Fruit fly (Drosophila melanogaster): ENCODE data around the gene CG14073.

DNA sequence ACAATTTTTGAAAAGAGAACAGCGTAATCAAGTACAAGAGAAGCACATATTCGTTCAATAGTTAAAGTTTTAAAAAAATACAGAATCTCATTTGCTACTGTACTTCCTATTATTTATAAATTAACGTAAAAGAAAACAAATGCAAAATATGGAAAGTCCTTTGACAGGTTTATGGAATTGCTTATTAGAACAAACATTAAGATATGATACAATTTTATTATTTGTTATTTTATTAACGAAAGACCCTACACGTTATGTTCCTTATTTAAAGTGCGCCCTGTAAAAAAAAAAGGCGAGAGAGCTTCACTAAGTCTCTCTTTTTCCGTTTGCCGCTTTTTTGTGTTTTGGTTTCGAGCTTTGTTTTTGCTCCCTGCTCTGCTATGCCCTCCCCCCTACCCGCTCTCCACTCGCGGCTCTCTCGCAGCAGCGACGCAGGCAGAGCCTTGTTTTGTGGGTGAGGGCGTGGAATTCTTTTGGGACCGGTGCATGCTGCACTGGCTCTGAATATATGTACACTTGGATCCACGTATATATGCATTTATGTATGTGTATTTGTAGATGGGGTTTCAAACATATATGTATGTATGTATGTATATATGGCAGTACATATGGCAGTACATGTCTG, 59.9 kb downstream of the CG14073 start:
- TF ChIP-seq CG8478 (optimal IDR thresholded peaks at IDR 0.05), result no peak
- TF ChIP-seq CTCF (optimal IDR thresholded peaks at IDR 0.05), result no peak
